Fruit fly (Drosophila melanogaster): ENCODE data around the gene Lrch.

- TF ChIP-seq CG7368 (GFP tag; optimal IDR thresholded peaks at IDR 0.05) = no peak
- no peak for TF ChIP-seq CG6854 (GFP tag; optimal IDR thresholded peaks at IDR 0.05)
- no peak for TF ChIP-seq CG10669 (GFP tag; optimal IDR thresholded peaks at IDR 0.05)
- no peak for TF ChIP-seq CG8632 (GFP tag; optimal IDR thresholded peaks at IDR 0.05)
- TF ChIP-seq Eip75B (GFP tag; optimal IDR thresholded peaks at IDR 0.05) = no peak
- TF ChIP-seq ss (GFP tag; optimal IDR thresholded peaks at IDR 0.05) = no peak
- TF ChIP-seq Met (GFP tag; optimal IDR thresholded peaks at IDR 0.05) = no peak
- no peak for TF ChIP-seq Sox14 (GFP tag; optimal IDR thresholded peaks at IDR 0.05)
- no peak for TF ChIP-seq svp (GFP tag)
- no peak for TF ChIP-seq CG34406 (GFP tag; optimal IDR thresholded peaks at IDR 0.05)
Measured at dm6 chr2L:17425005-17425404, 41.1 kb upstream of the Lrch start.
